Fruit fly (Drosophila melanogaster) whole organism, embryonic: ENCODE data around the gene chrb.

Experiments
- Asciz ChIP-seq: fragments of 200-800 bp; sonication (Bioruptor generic); optimal IDR thresholded peaks from 2 replicates; lab custom pipeline; 2017; ENCODE audit warnings: missing biosample characterization, mild to moderate bottlenecking, missing genetic modification characterization, missing genetic modification reagents
- Atf-2 ChIP-seq: fragments of 200-800 bp; sonication (Bioruptor generic); optimal IDR thresholded peaks from 2 replicates; lab custom pipeline; 2016; ENCODE audit warnings: missing biosample characterization, missing genetic modification characterization
- B-H2 ChIP-seq: fragments of 200-800 bp; sonication (Bioruptor generic); optimal IDR thresholded peaks from 2 replicates; lab custom pipeline; 2018; ENCODE audit warnings: missing biosample characterization, mild to moderate bottlenecking, missing genetic modification characterization
- Bgb ChIP-seq: fragments of 200-800 bp; sonication (Bioruptor generic); IDR thresholded peaks from 2 replicates; pipeline ENCODE4 v1.3.6; 2022; ENCODE audit warnings: missing biosample characterization, missing genetic modification characterization; ENCODE audit not compliant: partially characterized antibody
- CG10267 ChIP-seq: fragments of 200-800 bp; sonication (Bioruptor generic); optimal IDR thresholded peaks from 2 replicates; lab custom pipeline; 2018; ENCODE audit warnings: missing biosample characterization, mild to moderate bottlenecking, missing genetic modification characterization, moderate library complexity
- CG11456 ChIP-seq: fragments of 200-800 bp; sonication (Bioruptor generic); IDR thresholded peaks from 3 replicates; pipeline ENCODE4 v1.3.6; 2022; ENCODE audit warnings: missing biosample characterization, missing genetic modification characterization
- CG12155 ChIP-seq: fragments of 200-800 bp; sonication (Bioruptor generic); optimal IDR thresholded peaks from 3 replicates; lab custom pipeline; 2016; ENCODE audit warnings: missing biosample characterization, missing genetic modification characterization
- CG13287 ChIP-seq: fragments of 200-800 bp; sonication (Bioruptor generic); IDR thresholded peaks from 2 replicates; pipeline ENCODE4 v1.3.6; 2022; ENCODE audit warnings: missing biosample characterization, missing genetic modification characterization; ENCODE audit not compliant: partially characterized antibody
- CG14667 ChIP-seq: fragments of 200-800 bp; sonication (Bioruptor generic); IDR thresholded peaks from 2 replicates; pipeline ENCODE4 v1.3.6; 2022; ENCODE audit warnings: missing biosample characterization, missing genetic modification characterization
- CG17385 ChIP-seq: fragments of 200-800 bp; sonication (Bioruptor generic); optimal IDR thresholded peaks from 3 replicates; lab custom pipeline; 2018; ENCODE audit warnings: missing biosample characterization, mild to moderate bottlenecking, missing genetic modification characterization
- CG2120 ChIP-seq: fragments of 200-800 bp; sonication (Bioruptor generic); optimal IDR thresholded peaks from 3 replicates; lab custom pipeline; 2016; ENCODE audit warnings: missing biosample characterization, missing genetic modification characterization
- CG31388 ChIP-seq: fragments of 200-800 bp; sonication (Bioruptor generic); optimal IDR thresholded peaks from 2 replicates; lab custom pipeline; 2016; ENCODE audit warnings: missing biosample characterization, missing genetic modification characterization
- CG31441 ChIP-seq: fragments of 200-800 bp; sonication (Bioruptor generic); IDR thresholded peaks from 2 replicates; pipeline ENCODE4 v1.3.6; 2022; ENCODE audit warnings: missing biosample characterization, missing genetic modification characterization
- CG33213 ChIP-seq: fragments of 200-800 bp; sonication (Bioruptor generic); optimal IDR thresholded peaks from 3 replicates; lab custom pipeline; 2016; ENCODE audit warnings: missing biosample characterization, missing genetic modification characterization
- CG3847 ChIP-seq: fragments of 200-800 bp; sonication (Bioruptor generic); IDR thresholded peaks from 2 replicates; pipeline ENCODE4 v1.3.6; 2022; ENCODE audit warnings: missing biosample characterization, missing genetic modification characterization
- CG4404 ChIP-seq: fragments of 200-800 bp; sonication (Bioruptor generic); IDR thresholded peaks from 2 replicates; pipeline ENCODE4 v1.3.6; 2022; ENCODE audit warnings: missing biosample characterization, missing genetic modification characterization
- CG6854 ChIP-seq: fragments of 200-800 bp; sonication (Bioruptor generic); optimal IDR thresholded peaks from 3 replicates; lab custom pipeline; 2017; ENCODE audit warnings: missing biosample characterization, mild to moderate bottlenecking, missing genetic modification characterization
- CG7745 ChIP-seq: fragments of 200-800 bp; sonication (Bioruptor generic); optimal IDR thresholded peaks from 2 replicates; lab custom pipeline; 2018; ENCODE audit warnings: missing biosample characterization, mild to moderate bottlenecking, missing genetic modification characterization, moderate library complexity
- CG7928 ChIP-seq: fragments of 200-800 bp; sonication (Bioruptor generic); optimal IDR thresholded peaks from 2 replicates; lab custom pipeline; 2017; ENCODE audit warnings: missing biosample characterization, mild to moderate bottlenecking, missing genetic modification characterization
- Chrac-16 ChIP-seq: fragments of 200-800 bp; sonication (Bioruptor generic); optimal IDR thresholded peaks from 3 replicates; lab custom pipeline; 2016; ENCODE audit warnings: missing biosample characterization, missing genetic modification characterization
- CoRest ChIP-seq: fragments of 200-800 bp; sonication (Bioruptor generic); optimal IDR thresholded peaks from 3 replicates; lab custom pipeline; 2018; ENCODE audit warnings: missing biosample characterization, mild to moderate bottlenecking, missing genetic modification characterization, moderate library complexity
- Dip2 ChIP-seq: fragments of 200-800 bp; sonication (Bioruptor generic); IDR thresholded peaks from 2 replicates; pipeline ENCODE4 v1.3.6; 2022; ENCODE audit warnings: missing biosample characterization, missing genetic modification characterization
- Drgx ChIP-seq: fragments of 200-800 bp; sonication (Bioruptor generic); IDR thresholded peaks from 2 replicates; pipeline ENCODE4 v1.3.6; 2022; ENCODE audit warnings: missing biosample characterization, missing genetic modification characterization
- GATAe ChIP-seq: fragments of 200-800 bp; sonication (Bioruptor generic); conservative IDR thresholded peaks from 2 replicates; pipeline ENCODE4 v1.3.6; 2022; ENCODE audit warnings: missing biosample characterization, missing genetic modification characterization
- HLH4C ChIP-seq: fragments of 200-800 bp; sonication (Bioruptor generic); IDR thresholded peaks from 3 replicates; pipeline ENCODE4 v1.3.6; 2022; ENCODE audit warnings: missing biosample characterization, missing genetic modification characterization; ENCODE audit not compliant: partially characterized antibody
- Mrtf ChIP-seq: fragments of 200-800 bp; sonication (Bioruptor generic); IDR thresholded peaks from 3 replicates; pipeline ENCODE4 v1.3.6; 2022; ENCODE audit warnings: missing biosample characterization, missing genetic modification characterization
- Nf-YC ChIP-seq: fragments of 200-800 bp; optimal IDR thresholded peaks from 3 replicates; lab custom pipeline; 2019; ENCODE audit warnings: missing biosample characterization, mild to moderate bottlenecking, missing genetic modification characterization, moderate library complexity
- Ptx1 ChIP-seq: fragments of 200-800 bp; sonication (Bioruptor generic); IDR thresholded peaks from 2 replicates; pipeline ENCODE4 v1.3.6; 2022; ENCODE audit warnings: missing biosample characterization, missing genetic modification characterization
- Ravus ChIP-seq: fragments of 200-800 bp; sonication (Bioruptor generic); IDR thresholded peaks from 2 replicates; pipeline ENCODE4 v1.3.6; 2022; ENCODE audit warnings: missing biosample characterization, missing genetic modification characterization
- cad ChIP-seq: fragments of >200 bp; optimal IDR thresholded peaks from 2 replicates; lab custom pipeline; 2017; ENCODE audit warnings: missing biosample characterization, missing genetic modification characterization
- cato ChIP-seq: fragments of 200-800 bp; sonication (Bioruptor generic); optimal IDR thresholded peaks from 2 replicates; lab custom pipeline; 2016; ENCODE audit warnings: missing biosample characterization, missing genetic modification characterization, borderline replicate concordance
- croc ChIP-seq: fragments of 200-800 bp; sonication (Bioruptor generic); conservative IDR thresholded peaks from 3 replicates; pipeline ENCODE4 v1.3.6; 2022; ENCODE audit warnings: missing biosample characterization, missing genetic modification characterization
- emc ChIP-seq: fragments of 200-800 bp; sonication (Bioruptor generic); optimal IDR thresholded peaks from 2 replicates; lab custom pipeline; 2016; ENCODE audit warnings: missing biosample characterization, missing genetic modification characterization
- fd96Cb ChIP-seq: fragments of 200-800 bp; sonication (Bioruptor generic); optimal IDR thresholded peaks from 2 replicates; lab custom pipeline; 2018; ENCODE audit warnings: missing biosample characterization, mild to moderate bottlenecking, missing genetic modification characterization, moderate library complexity
- fu2 ChIP-seq: fragments of 200-800 bp; sonication (Bioruptor generic); optimal IDR thresholded peaks from 2 replicates; lab custom pipeline; 2016; ENCODE audit warnings: missing biosample characterization, missing genetic modification characterization
- gcm ChIP-seq: fragments of 200-800 bp; sonication (Bioruptor generic); optimal IDR thresholded peaks from 2 replicates; lab custom pipeline; 2019; ENCODE audit warnings: missing biosample characterization, mild to moderate bottlenecking, missing genetic modification characterization, moderate library complexity
- grn ChIP-seq: fragments of 200-800 bp; sonication (Bioruptor generic); optimal IDR thresholded peaks from 3 replicates; lab custom pipeline; 2017; ENCODE audit warnings: missing biosample characterization, missing genetic modification characterization
- her ChIP-seq: fragments of 200-800 bp; sonication (Bioruptor generic); optimal IDR thresholded peaks from 2 replicates; lab custom pipeline; 2016; ENCODE audit warnings: missing biosample characterization, missing genetic modification characterization
- hth ChIP-seq: fragments of >200 bp; optimal IDR thresholded peaks from 2 replicates; lab custom pipeline; 2017; ENCODE audit warnings: inconsistent platforms
- luna ChIP-seq: fragments of 200-800 bp; sonication (Bioruptor generic); optimal IDR thresholded peaks from 2 replicates; lab custom pipeline; 2016; ENCODE audit warnings: missing biosample characterization, missing genetic modification characterization
- otp ChIP-seq: fragments of 200-800 bp; sonication (Bioruptor generic); IDR thresholded peaks from 3 replicates; pipeline ENCODE4, ENCODE4 v1.3.6; 2022; ENCODE audit warnings: missing biosample characterization, missing genetic modification characterization
- pfk ChIP-seq: fragments of 200-800 bp; sonication (Bioruptor generic); optimal IDR thresholded peaks from 2 replicates; lab custom pipeline; 2018; ENCODE audit warnings: missing biosample characterization, mild to moderate bottlenecking, missing genetic modification characterization, moderate library complexity
- ranshi ChIP-seq: fragments of 200-800 bp; sonication (Bioruptor generic); IDR thresholded peaks from 2 replicates; pipeline ENCODE4 v1.3.6; 2022; ENCODE audit warnings: missing biosample characterization, missing genetic modification characterization
- row ChIP-seq: fragments of 200-800 bp; sonication (Bioruptor generic); IDR thresholded peaks from 3 replicates; pipeline ENCODE4 v1.3.6; 2022; ENCODE audit warnings: missing biosample characterization, missing genetic modification characterization
- run ChIP-seq: fragments of 200-800 bp; sonication (Bioruptor generic); optimal IDR thresholded peaks from 3 replicates; lab custom pipeline; 2018; ENCODE audit warnings: missing biosample characterization, mild to moderate bottlenecking, missing genetic modification characterization
- sens-2 ChIP-seq: fragments of 200-800 bp; sonication (Bioruptor generic); IDR thresholded peaks from 2 replicates; pipeline ENCODE4 v1.3.6; 2022; ENCODE audit warnings: missing biosample characterization, missing genetic modification characterization
- sima ChIP-seq: fragments of 200-800 bp; sonication (Bioruptor generic); optimal IDR thresholded peaks from 2 replicates; lab custom pipeline; 2016; ENCODE audit warnings: missing biosample characterization, missing genetic modification characterization
- slp2 ChIP-seq: fragments of 200-800 bp; sonication (Bioruptor generic); optimal IDR thresholded peaks from 2 replicates; lab custom pipeline; 2016; ENCODE audit warnings: missing biosample characterization, missing genetic modification characterization
- sna ChIP-seq: fragments of 200-800 bp; sonication (Bioruptor generic); IDR thresholded peaks from 2 replicates; pipeline ENCODE4 v1.3.6; 2022; ENCODE audit warnings: missing biosample characterization, missing genetic modification characterization; ENCODE audit not compliant: partially characterized antibody
- ssp ChIP-seq: fragments of 200-800 bp; sonication (Bioruptor generic); IDR thresholded peaks from 2 replicates; pipeline ENCODE4 v1.3.6; 2022; ENCODE audit warnings: missing biosample characterization, missing genetic modification characterization
- tna ChIP-seq: fragments of 200-800 bp; sonication (Bioruptor generic); IDR thresholded peaks from 2 replicates; pipeline ENCODE4 v1.3.6; 2022; ENCODE audit warnings: missing biosample characterization, missing genetic modification characterization; ENCODE audit not compliant: partially characterized antibody
- tx ChIP-seq: fragments of 200-800 bp; sonication (Bioruptor generic); optimal IDR thresholded peaks from 2 replicates; lab custom pipeline; 2016; ENCODE audit warnings: missing biosample characterization, missing genetic modification characterization

chrb gene

DNA sequence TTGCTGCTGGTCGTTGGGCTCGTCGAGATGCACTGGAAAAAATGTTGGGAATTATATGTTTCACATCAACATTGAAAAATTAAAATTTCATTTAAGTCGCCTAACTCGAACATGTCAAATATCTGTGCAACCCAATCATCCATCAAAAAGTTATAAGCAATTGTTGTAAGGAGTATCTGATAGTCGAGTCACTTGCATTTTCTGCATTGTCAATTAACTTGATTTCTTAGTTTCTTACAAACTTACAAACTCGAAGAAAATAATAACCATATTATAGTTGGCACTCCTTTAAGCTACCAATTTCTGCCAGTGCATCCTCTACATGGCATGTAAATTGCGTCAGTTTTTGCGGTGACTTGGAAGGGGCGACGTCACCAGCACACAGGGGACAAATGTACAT is 4.2 kb upstream of the chrb start (continued):
- TF ChIP-seq sna (GFP tag; lab: Robert Waterston, UW) = no peak
- no peak for TF ChIP-seq CG33213 (GFP tag; lab: Kevin White, UChicago)
- no peak for TF ChIP-seq otp (GFP tag; lab: Robert Waterston, UW)
- no peak for TF ChIP-seq CG6854 (GFP tag; lab: Kevin White, UChicago)
- TF ChIP-seq CG11456 = no peak
- TF ChIP-seq CG17385 (GFP tag; lab: Kevin White, UChicago) = peak; percentile 27
- no peak for TF ChIP-seq Ravus
- TF ChIP-seq sens-2 (GFP tag; lab: Robert Waterston, UW) = no peak
- TF ChIP-seq CoRest (tag; lab: Kevin White, UChicago) = peak; percentile 27
- TF ChIP-seq CG7745 (tag; lab: Kevin White, UChicago) = no peak
- no peak for TF ChIP-seq Bgb
- no peak for TF ChIP-seq CG31388 (GFP tag; lab: Kevin White, UChicago)
- peak; percentile 73 for TF ChIP-seq CG31441 (GFP tag; lab: Robert Waterston, UW)
- TF ChIP-seq fu2 (GFP tag; lab: Kevin White, UChicago) = no peak
- peak; percentile 50 for TF ChIP-seq CG2120 (GFP tag; lab: Kevin White, UChicago)
- peak; percentile 8 for TF ChIP-seq CG10267 (tag; lab: Kevin White, UChicago)
- no peak for TF ChIP-seq Nf-YC (tag; lab: Kevin White, UChicago)
- peak; percentile 44; the same call in 1 of the 3 replicates for TF ChIP-seq HLH4C (GFP tag; lab: Robert Waterston, UW)
- no peak for TF ChIP-seq B-H2 (GFP tag; lab: Kevin White, UChicago)
- TF ChIP-seq ssp = no peak
- TF ChIP-seq ranshi (GFP tag; lab: Robert Waterston, UW) = peak; percentile 4; the same call in 1 of the 2 replicates
- TF ChIP-seq pfk = no peak
- TF ChIP-seq Atf-2 = peak; percentile 1
- peak; percentile 32 for TF ChIP-seq tx (GFP tag; lab: Kevin White, UChicago)
- no peak for TF ChIP-seq gcm (GFP tag; lab: Kevin White, UChicago)
- TF ChIP-seq cad = no peak
- no peak for TF ChIP-seq run (tag; lab: Kevin White, UChicago)
- TF ChIP-seq Asciz = no peak
- TF ChIP-seq grn (GFP tag; lab: Kevin White, UChicago) = no peak
- TF ChIP-seq sima (GFP tag; lab: Kevin White, UChicago) = no peak
- TF ChIP-seq CG3847 (GFP tag; lab: Robert Waterston, UW) = 0 out of 2 replicates have a peak, but pooled peaks have one; percentile 9
- peak; percentile 7 for TF ChIP-seq emc (GFP tag; lab: Kevin White, UChicago)
- peak; percentile 40 for TF ChIP-seq fd96Cb
- TF ChIP-seq cato (GFP tag; lab: Kevin White, UChicago) = no peak
- peak; percentile 39; the same call in 1 of the 2 replicates for TF ChIP-seq CG4404
- TF ChIP-seq slp2 = no peak
- no peak for TF ChIP-seq her (GFP tag; lab: Kevin White, UChicago)
- TF ChIP-seq Mrtf (GFP tag; lab: Robert Waterston, UW) = no peak
- TF ChIP-seq Dip2 (GFP tag; lab: Robert Waterston, UW) = no peak
- TF ChIP-seq CG12155 (GFP tag; lab: Kevin White, UChicago) = peak; percentile 2
- peak; percentile 34; the same call in 1 of the 2 replicates for TF ChIP-seq Drgx (GFP tag; lab: Robert Waterston, UW)
- TF ChIP-seq luna (GFP tag; lab: Kevin White, UChicago) = no peak
- TF ChIP-seq CG14667 (GFP tag; lab: Robert Waterston, UW) = peak; percentile 24; the same call in 1 of the 2 replicates
- TF ChIP-seq CG13287 (GFP tag; lab: Robert Waterston, UW) = no peak
- peak; percentile 39; the same call in 2 of the 3 replicates for TF ChIP-seq row (GFP tag; lab: Robert Waterston, UW)
- TF ChIP-seq tna (GFP tag; lab: Robert Waterston, UW) = peak; percentile 27; the same call in 1 of the 2 replicates
- peak; percentile 24 for TF ChIP-seq Chrac-16 (GFP tag; lab: Kevin White, UChicago)
- no peak for TF ChIP-seq CG7928 (GFP tag; lab: Kevin White, UChicago)
- TF ChIP-seq GATAe = no peak
- 0 out of 2 replicates have a peak, but pooled peaks have one; percentile 20 for TF ChIP-seq Ptx1 (GFP tag; lab: Robert Waterston, UW)
- TF ChIP-seq croc (GFP tag; lab: Robert Waterston, UW) = no peak
- TF ChIP-seq hth (lab: Kevin White, UChicago) = no peak
